Worm (Caenorhabditis elegans) whole organism, L1 larva: ENCODE measurements around the gene C33D9.6.

Source experiments
- Y116A8C.19 ChIP-seq: sonication (generic microtip); optimal IDR thresholded peaks from 2 replicates; lab custom pipeline; 2016; ENCODE audit warnings: missing compliant biosample characterization, missing genetic modification characterization, borderline replicate concordance
- alr-1 ChIP-seq: fragments of 200-800 bp; sonication (Bioruptor generic); optimal IDR thresholded peaks from 2 replicates; lab custom pipeline; 2018; ENCODE audit warnings: borderline replicate concordance, mild to moderate bottlenecking, missing genetic modification characterization, missing compliant biosample characterization
- blmp-1 ChIP-seq: fragments of 150-350 bp; optimal IDR thresholded peaks from 2 replicates; lab custom pipeline; 2014; ENCODE audit warnings: missing biosample characterization, missing genetic modification characterization
- ceh-63 ChIP-seq: fragments of 200-800 bp; sonication (Bioruptor generic); optimal IDR thresholded peaks from 2 replicates; lab custom pipeline; 2018; ENCODE audit warnings: mild to moderate bottlenecking, missing genetic modification characterization, missing compliant biosample characterization
- ceh-8 ChIP-seq: fragments of 200-800 bp; sonication (Bioruptor generic); optimal IDR thresholded peaks from 2 replicates; lab custom pipeline; 2018; ENCODE audit warnings: mild to moderate bottlenecking, missing genetic modification characterization, moderate library complexity, missing compliant biosample characterization
- ceh-82 ChIP-seq, 3 experiments: fragments of 150-350 bp in 1 of 3; sonication (generic microtip) in 2 of 3; optimal IDR thresholded peaks; 2 replicates each; lab custom pipeline; 2014 to 2017; ENCODE audit warnings: missing biosample characterization in 3 of 3, missing genetic modification characterization in 3 of 3
- dpl-1 ChIP-seq, 3 experiments: fragments of 150-350 bp in 2 of 3; sonication (generic microtip) in 1 of 3; optimal IDR thresholded peaks; 2 replicates each; lab custom pipeline; 2014 to 2017; ENCODE audit warnings: missing biosample characterization in 3 of 3, missing genetic modification characterization in 3 of 3, missing genetic modification reagents in 3 of 3
- dsc-1 ChIP-seq: sonication (generic microtip); optimal IDR thresholded peaks from 2 replicates; lab custom pipeline; 2016; ENCODE audit warnings: mild to moderate bottlenecking, missing genetic modification characterization, missing compliant biosample characterization
- efl-1 ChIP-seq, 4 experiments: fragments of 150-350 bp; optimal IDR thresholded peaks in 3 of 4; peaks in 1 of 4; 1 replicate in 1 of 4; 2 replicates in 3 of 4; lab custom pipeline; 2014; ENCODE audit warnings: missing biosample characterization in 2 of 4, missing genetic modification characterization in 2 of 4, missing genetic modification reagents in 2 of 4
- egl-13 ChIP-seq: sonication (generic microtip); optimal IDR thresholded peaks from 2 replicates; lab custom pipeline; 2016; ENCODE audit warnings: missing genotype, missing genetic modification reagents, missing genetic modification characterization, missing compliant biosample characterization
- elt-2 ChIP-seq: sonication (generic microtip); optimal IDR thresholded peaks from 2 replicates; lab custom pipeline; 2016; ENCODE audit warnings: missing genetic modification characterization, mild to moderate bottlenecking, inconsistent platforms, missing compliant biosample characterization, missing genetic modification reagents
- fkh-10 ChIP-seq: sonication (generic microtip); optimal IDR thresholded peaks from 2 replicates; lab custom pipeline; 2017; ENCODE audit warnings: missing biosample characterization, missing genetic modification reagents, missing genetic modification characterization
- fkh-4 ChIP-seq: sonication (generic microtip); optimal IDR thresholded peaks from 2 replicates; lab custom pipeline; 2016; ENCODE audit warnings: missing compliant biosample characterization, missing genetic modification characterization, borderline replicate concordance
- fkh-8 ChIP-seq: sonication (generic microtip); optimal IDR thresholded peaks from 2 replicates; lab custom pipeline; 2016; ENCODE audit warnings: mild to moderate bottlenecking, missing genetic modification characterization, missing compliant biosample characterization
- fos-1 ChIP-seq: fragments of 150-350 bp; optimal IDR thresholded peaks from 2 replicates; lab custom pipeline; 2014; ENCODE audit warnings: missing biosample characterization, missing genetic modification characterization
- grh-1 ChIP-seq: fragments of 200-800 bp; sonication (Bioruptor generic); IDR thresholded peaks from 2 replicates; pipeline ENCODE4 v1.3.6; 2022; ENCODE audit warnings: missing genetic modification reagents, missing genetic modification characterization, missing compliant biosample characterization
- hlh-17 ChIP-seq: fragments of 200-800 bp; sonication (Bioruptor generic); optimal IDR thresholded peaks from 2 replicates; lab custom pipeline; 2018; ENCODE audit warnings: missing genetic modification characterization, mild to moderate bottlenecking, missing compliant biosample characterization, moderate library complexity, borderline replicate concordance
- irx-1 ChIP-seq: sonication (generic microtip); optimal IDR thresholded peaks from 2 replicates; lab custom pipeline; 2016; ENCODE audit warnings: missing genetic modification characterization, missing compliant biosample characterization
- isw-1 ChIP-seq: fragments of 200-800 bp; sonication (Bioruptor generic); IDR thresholded peaks from 2 replicates; pipeline ENCODE4 v1.3.6; 2022; ENCODE audit warnings: missing genetic modification characterization, missing compliant biosample characterization
- lin-14 ChIP-seq: fragments of 200-800 bp; sonication (Bioruptor generic); optimal IDR thresholded peaks from 2 replicates; lab custom pipeline; 2018; ENCODE audit warnings: mild to moderate bottlenecking, missing genetic modification characterization, moderate library complexity, missing compliant biosample characterization
- lin-35 ChIP-seq, 2 experiments: fragments of 150-350 bp; optimal IDR thresholded peaks; 2 replicates each; lab custom pipeline; 2014; ENCODE audit warnings: missing biosample characterization in 2 of 2, missing genetic modification characterization in 2 of 2, missing genetic modification reagents in 2 of 2
- lir-3 ChIP-seq: sonication (generic microtip); optimal IDR thresholded peaks from 2 replicates; lab custom pipeline; 2016; ENCODE audit warnings: mild to moderate bottlenecking, missing genetic modification characterization, moderate library complexity, missing compliant biosample characterization; ENCODE audit not compliant: poor library complexity
- lsy-2 ChIP-seq, 2 experiments: fragments of 150-350 bp; optimal IDR thresholded peaks; 2 replicates each; lab custom pipeline; 2014; ENCODE audit warnings: missing biosample characterization in 2 of 2, missing genetic modification characterization in 2 of 2
- nhr-20 ChIP-seq: sonication (generic microtip); optimal IDR thresholded peaks from 2 replicates; lab custom pipeline; 2016; ENCODE audit warnings: mild to moderate bottlenecking, missing genetic modification characterization, missing compliant biosample characterization
- nhr-237 ChIP-seq: fragments of 150-350 bp; optimal IDR thresholded peaks from 2 replicates; lab custom pipeline; 2014; ENCODE audit warnings: missing biosample characterization, missing genetic modification characterization
- nhr-28 ChIP-seq: fragments of 150-350 bp; optimal IDR thresholded peaks from 2 replicates; lab custom pipeline; 2014; ENCODE audit warnings: missing biosample characterization, missing genetic modification characterization
- nhr-47 ChIP-seq: sonication (generic microtip); optimal IDR thresholded peaks from 2 replicates; lab custom pipeline; 2016; ENCODE audit warnings: mild to moderate bottlenecking, missing genetic modification characterization, moderate library complexity, missing compliant biosample characterization
- nhr-71 ChIP-seq: sonication (generic microtip); optimal IDR thresholded peaks from 2 replicates; lab custom pipeline; 2016; ENCODE audit warnings: mild to moderate bottlenecking, missing genetic modification characterization, moderate library complexity, missing compliant biosample characterization
- nhr-84 ChIP-seq: sonication (generic microtip); optimal IDR thresholded peaks from 2 replicates; lab custom pipeline; 2017; ENCODE audit warnings: missing biosample characterization, missing genetic modification characterization
- pqm-1 ChIP-seq: sonication (generic microtip); optimal IDR thresholded peaks from 3 replicates; lab custom pipeline; 2017; ENCODE audit warnings: missing biosample characterization, missing genetic modification characterization
- skn-1 ChIP-seq: fragments of 150-350 bp; optimal IDR thresholded peaks from 2 replicates; lab custom pipeline; 2014; ENCODE audit warnings: missing biosample characterization, missing genetic modification characterization
- sox-4 ChIP-seq: sonication (generic microtip); optimal IDR thresholded peaks from 2 replicates; lab custom pipeline; 2016; ENCODE audit warnings: missing genetic modification characterization, missing compliant biosample characterization
- swsn-7 ChIP-seq: sonication (generic microtip); optimal IDR thresholded peaks from 2 replicates; lab custom pipeline; 2016; ENCODE audit warnings: missing genetic modification characterization, missing compliant biosample characterization
- tbx-2 ChIP-seq: sonication (generic microtip); optimal IDR thresholded peaks from 2 replicates; lab custom pipeline; 2016; ENCODE audit warnings: missing genetic modification characterization, missing compliant biosample characterization
- unc-30 ChIP-seq: sonication (generic microtip); optimal IDR thresholded peaks from 2 replicates; lab custom pipeline; 2017; ENCODE audit warnings: missing biosample characterization, missing genetic modification characterization
- unc-62 ChIP-seq: fragments of 150-350 bp; optimal IDR thresholded peaks from 2 replicates; lab custom pipeline; 2014; ENCODE audit warnings: missing biosample characterization, missing genetic modification reagents, missing genetic modification characterization
- unc-86 ChIP-seq: sonication (generic microtip); optimal IDR thresholded peaks from 2 replicates; lab custom pipeline; 2016; ENCODE audit warnings: missing genetic modification characterization, missing compliant biosample characterization
- vab-15 ChIP-seq: sonication (generic microtip); optimal IDR thresholded peaks from 2 replicates; lab custom pipeline; 2017; ENCODE audit warnings: missing genotype, mild to moderate bottlenecking, missing genetic modification characterization, missing compliant biosample characterization
- xbp-1 ChIP-seq: sonication (generic microtip); optimal IDR thresholded peaks from 2 replicates; lab custom pipeline; 2016; ENCODE audit warnings: missing genetic modification characterization, missing compliant biosample characterization
- zag-1 ChIP-seq: fragments of 150-350 bp; optimal IDR thresholded peaks from 2 replicates; lab custom pipeline; 2014; ENCODE audit warnings: missing biosample characterization, missing genetic modification characterization
- ztf-4 ChIP-seq: fragments of 150-350 bp; optimal IDR thresholded peaks from 2 replicates; lab custom pipeline; 2014; ENCODE audit warnings: missing biosample characterization, missing genetic modification characterization

C33D9.6 gene

ce11 chrIV:8782172-8782571, 4.2 kb upstream of the C33D9.6 start (continued):
- peak; percentile 30 for TF ChIP-seq lir-3 (tag; lab: Kevin White, UChicago)
- no peak for TF ChIP-seq unc-30 (tag; lab: Kevin White, UChicago)
- no peak for TF ChIP-seq vab-15
- no peak for TF ChIP-seq unc-62 (GFP tag; lab: Kevin White, UChicago)
- no peak for TF ChIP-seq hlh-17 (GFP tag; lab: Kevin White, UChicago)

ce11 chrIV:8772800-8773256, 5.1 kb downstream of the C33D9.6 start, which contains the start of gene F20C5.6:
F20C5.6 (minus strand) TSS chrIV:8773206.
- no peak for TF ChIP-seq blmp-1
- no peak for TF ChIP-seq efl-1 (optimal IDR thresholded peaks at IDR 0.05; lab: Kevin White, UChicago)
- TF ChIP-seq efl-1 (GFP tag; optimal IDR thresholded peaks at IDR 0.05 in 1 of 2; lab: Kevin White, UChicago): peak in 1 of 2 experiments; percentile 26
- no peak for TF ChIP-seq elt-2 (tag; lab: Kevin White, UChicago)
- TF ChIP-seq grh-1: no peak
- no peak for TF ChIP-seq pqm-1
- no peak for TF ChIP-seq unc-30 (tag; lab: Kevin White, UChicago)
- no peak for TF ChIP-seq ztf-4 (tag; lab: Kevin White, UChicago)
- TF ChIP-seq nhr-84: no peak

- TF ChIP-seq nhr-84 (no peak), efl-1 (optimal IDR thresholded peaks at IDR 0.05; lab: Kevin White, UChicago) (no peak), efl-1 (GFP tag; optimal IDR thresholded peaks at IDR 0.05 in 1 of 2; lab: Kevin White, UChicago) (no peak), nhr-71 (tag; lab: Kevin White, UChicago) (no peak), lin-14 (no peak), ceh-63 (GFP tag; lab: Kevin White, UChicago) (no peak), hlh-17 (GFP tag; lab: Kevin White, UChicago) (no peak), nhr-20 (tag; lab: Kevin White, UChicago) (no peak)
These were observed 8.4 kb downstream of the C33D9.6 start, which contains the start of gene F20C5.5 for ce11 chrIV:8769539-8769938. F20C5.5 (minus strand) TSS chrIV:8769639.

DNA sequence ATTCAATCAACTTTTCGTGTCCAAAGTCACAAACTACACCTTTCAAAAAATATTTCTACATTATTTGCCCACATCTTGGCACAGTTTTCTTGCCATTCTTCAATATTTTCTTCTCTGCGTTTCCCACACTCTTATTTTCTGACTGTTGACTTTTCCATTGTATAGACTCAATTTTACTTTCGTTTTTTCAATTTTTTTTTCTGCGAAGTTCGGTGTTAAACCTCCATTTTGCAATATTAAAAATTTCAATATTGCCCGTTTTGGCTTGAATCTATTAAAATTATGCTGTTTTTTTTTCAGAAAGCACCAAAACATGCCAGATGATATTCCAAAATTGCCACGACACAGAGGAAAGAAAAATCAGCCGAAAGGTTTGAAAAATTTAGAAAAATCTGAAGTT, 13.4 kb downstream of the C33D9.6 start, which contains the start of gene cdc-50.B:
cdc-50.B (plus strand) TSS at position 301 of the 400 bp plus-strand sequence.
- peak; percentile 18 for TF ChIP-seq blmp-1
- TF ChIP-seq lin-14: no peak
- TF ChIP-seq, all 84 proteins: peak for 1

DNA sequence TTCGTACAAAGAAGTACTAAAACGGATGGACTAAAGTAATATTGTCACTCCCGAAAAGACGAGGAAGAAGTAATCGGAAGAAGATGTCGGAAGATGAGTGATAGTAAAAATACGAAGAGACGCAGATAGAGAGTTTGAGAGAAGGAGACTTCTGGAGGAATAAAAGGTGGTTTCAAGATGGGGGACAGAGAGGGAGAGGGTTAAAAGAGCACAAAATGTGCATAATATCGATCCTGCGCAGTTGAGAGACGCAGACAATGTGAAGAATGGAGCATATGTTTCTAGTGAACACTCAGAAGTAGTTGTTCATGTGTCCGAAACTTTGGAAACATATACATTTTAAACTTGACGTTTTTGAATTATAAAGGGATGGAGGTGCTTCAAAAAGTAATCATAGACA, 15.5 kb downstream of the C33D9.6 start:
- TF ChIP-seq fkh-10 (peak; percentile 84), egl-13 (tag; lab: Kevin White, UChicago) (peak; percentile 46), Y116A8C.19 (tag; lab: Kevin White, UChicago) (no peak), nhr-237 (tag; lab: Kevin White, UChicago) (no peak), fkh-8 (tag; lab: Kevin White, UChicago) (peak; percentile 47), nhr-28 (tag; lab: Kevin White, UChicago) (no peak), nhr-47 (tag; lab: Kevin White, UChicago) (peak; percentile 45), fkh-4 (tag; lab: Kevin White, UChicago) (peak; percentile 65), isw-1 (GFP tag; lab: Robert Waterston, UW) (peak; percentile 35), fos-1 (tag; lab: Kevin White, UChicago) (peak; percentile 5), ceh-82 (tag; optimal IDR thresholded peaks at IDR 0.05; lab: Kevin White, UChicago) (peak; percentile 15 to 66 (median 34)), tbx-2 (tag; lab: Kevin White, UChicago) (peak; percentile 41), xbp-1 (tag; lab: Kevin White, UChicago) (peak; percentile 14), lsy-2 (tag; optimal IDR thresholded peaks at IDR 0.05; lab: Kevin White, UChicago) (peak; percentile 21 to 43), dpl-1 (GFP tag; optimal IDR thresholded peaks at IDR 0.05; lab: Kevin White, UChicago) (peak in 1 of 3 experiments; percentile 32), nhr-71 (tag; lab: Kevin White, UChicago) (peak; percentile 53), vab-15 (no peak), lin-14 (peak; percentile 92), dsc-1 (tag; lab: Kevin White, UChicago) (peak; percentile 92), irx-1 (tag; lab: Kevin White, UChicago) (peak; percentile 24), lin-35 (GFP tag; optimal IDR thresholded peaks at IDR 0.05; lab: Kevin White, UChicago) (peak in 1 of 2 experiments; percentile 43), swsn-7 (tag; lab: Kevin White, UChicago) (peak; percentile 49), zag-1 (tag; lab: Kevin White, UChicago) (peak; percentile 48), ceh-8 (GFP tag; lab: Kevin White, UChicago) (no peak), alr-1 (tag; lab: Kevin White, UChicago) (no peak), skn-1 (peak; percentile 11), sox-4 (tag; lab: Kevin White, UChicago) (no peak), efl-1 (optimal IDR thresholded peaks at IDR 0.05; lab: Kevin White, UChicago) (peak; percentile 43 to 56), efl-1 (GFP tag; optimal IDR thresholded peaks at IDR 0.05 in 1 of 2; lab: Kevin White, UChicago) (peak in 1 of 2 experiments; percentile 9), unc-86 (peak; percentile 49)
